Fruit fly (Drosophila melanogaster) S2 (cell line): Measurements from ENCODE around the gene CG12375.

Experiments used
- CG8478 ChIP-seq: fragments of >200 bp; optimal IDR thresholded peaks from 2 replicates; lab custom pipeline; 2018
- CTCF ChIP-seq, 2 experiments: fragments of >200 bp; optimal IDR thresholded peaks; 2 replicates each; lab custom pipeline; 2018

DNA sequence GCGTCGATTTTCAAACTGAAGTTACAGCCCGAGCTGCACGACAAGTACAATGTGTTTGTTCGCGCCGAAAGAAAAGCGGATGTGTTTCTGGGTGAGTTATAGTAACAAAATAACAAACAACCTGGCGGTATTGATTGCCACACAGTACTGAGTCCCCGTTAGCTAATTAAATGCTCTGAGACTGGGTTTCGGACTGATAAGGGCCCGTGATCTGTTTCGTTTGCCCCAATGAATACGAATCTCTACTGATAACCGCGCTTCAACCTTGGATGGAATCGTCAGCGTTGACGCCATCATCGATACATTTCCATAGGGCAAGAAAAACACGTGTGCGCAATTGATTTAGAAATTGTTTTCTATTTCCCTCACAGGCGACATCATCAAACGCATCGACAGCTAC lies 30.5 kb upstream of the CG12375 start:
- no peak for TF ChIP-seq CG8478
- TF ChIP-seq CTCF (optimal IDR thresholded peaks at IDR 0.05; lab: Kevin White, UChicago), result no peak
